Worm (Caenorhabditis elegans) whole organism, L1 larva: ENCODE results near the gene T13C5.2.

ENCODE experiments used
- C04F5.9 ChIP-seq: sonication (generic microtip); optimal IDR thresholded peaks from 2 replicates; lab custom pipeline; 2016; ENCODE audit warnings: missing genetic modification characterization, missing compliant biosample characterization
- C16A3.4 ChIP-seq: fragments of 150-350 bp; optimal IDR thresholded peaks from 2 replicates; lab custom pipeline; 2014; ENCODE audit warnings: missing biosample characterization, missing genetic modification characterization
- C34B4.2 ChIP-seq: sonication (generic microtip); optimal IDR thresholded peaks from 2 replicates; lab custom pipeline; 2017; ENCODE audit warnings: mild to moderate bottlenecking, missing genetic modification characterization, missing compliant biosample characterization
- aly-2 ChIP-seq: fragments of 150-350 bp; optimal IDR thresholded peaks from 2 replicates; lab custom pipeline; 2014; ENCODE audit warnings: missing biosample characterization, missing genetic modification characterization
- blmp-1 ChIP-seq: fragments of 150-350 bp; optimal IDR thresholded peaks from 2 replicates; lab custom pipeline; 2014; ENCODE audit warnings: missing biosample characterization, missing genetic modification characterization
- ceh-8 ChIP-seq: fragments of 200-800 bp; sonication (Bioruptor generic); optimal IDR thresholded peaks from 2 replicates; lab custom pipeline; 2018; ENCODE audit warnings: mild to moderate bottlenecking, missing genetic modification characterization, moderate library complexity, missing compliant biosample characterization
- ceh-82 ChIP-seq, 3 experiments: fragments of 150-350 bp in 1 of 3; sonication (generic microtip) in 2 of 3; optimal IDR thresholded peaks; 2 replicates each; lab custom pipeline; 2014 to 2017; ENCODE audit warnings: missing biosample characterization in 3 of 3, missing genetic modification characterization in 3 of 3
- ceh-88 ChIP-seq: fragments of 200-800 bp; sonication (Bioruptor generic); IDR thresholded peaks from 2 replicates; pipeline ENCODE4 v1.3.6; 2022; ENCODE audit warnings: missing genetic modification characterization, missing compliant biosample characterization
- ceh-90 ChIP-seq: sonication (generic microtip); optimal IDR thresholded peaks from 2 replicates; lab custom pipeline; 2016; ENCODE audit warnings: missing genetic modification characterization, missing compliant biosample characterization
- ces-1 ChIP-seq: fragments of 150-350 bp; optimal IDR thresholded peaks from 2 replicates; lab custom pipeline; 2014; ENCODE audit warnings: missing biosample characterization, missing genetic modification reagents, missing genetic modification characterization
- dpl-1 ChIP-seq, 3 experiments: fragments of 150-350 bp in 2 of 3; sonication (generic microtip) in 1 of 3; optimal IDR thresholded peaks; 2 replicates each; lab custom pipeline; 2014 to 2017; ENCODE audit warnings: missing biosample characterization in 3 of 3, missing genetic modification characterization in 3 of 3, missing genetic modification reagents in 3 of 3
- efl-1 ChIP-seq, 4 experiments: fragments of 150-350 bp; optimal IDR thresholded peaks in 3 of 4; peaks in 1 of 4; 1 replicate in 1 of 4; 2 replicates in 3 of 4; lab custom pipeline; 2014; ENCODE audit warnings: missing biosample characterization in 2 of 4, missing genetic modification characterization in 2 of 4, missing genetic modification reagents in 2 of 4
- efl-3 ChIP-seq: fragments of 200-800 bp; sonication (Bioruptor generic); optimal IDR thresholded peaks from 2 replicates; lab custom pipeline; 2018; ENCODE audit warnings: mild to moderate bottlenecking, missing genetic modification characterization, missing compliant biosample characterization
- egl-27 ChIP-seq, 2 experiments: fragments of 150-350 bp in 1 of 2; sonication (generic microtip); optimal IDR thresholded peaks; 3 replicates each; lab custom pipeline; 2017 to 2018; ENCODE audit warnings: missing biosample characterization in 2 of 2, missing genetic modification characterization in 2 of 2, missing genetic modification reagents in 2 of 2
- elt-2 ChIP-seq: sonication (generic microtip); optimal IDR thresholded peaks from 2 replicates; lab custom pipeline; 2016; ENCODE audit warnings: missing genetic modification characterization, mild to moderate bottlenecking, inconsistent platforms, missing compliant biosample characterization, missing genetic modification reagents
- elt-3 ChIP-seq, 6 experiments: fragments of 150-350 bp in 1 of 6; sonication (generic microtip); optimal IDR thresholded peaks; 2 replicates each; lab custom pipeline; 2017 to 2018; ENCODE audit warnings: missing biosample characterization in 6 of 6, missing genetic modification characterization in 6 of 6, inconsistent platforms in 1 of 6
- fkh-10 ChIP-seq: sonication (generic microtip); optimal IDR thresholded peaks from 2 replicates; lab custom pipeline; 2017; ENCODE audit warnings: missing biosample characterization, missing genetic modification reagents, missing genetic modification characterization
- fkh-8 ChIP-seq: sonication (generic microtip); optimal IDR thresholded peaks from 2 replicates; lab custom pipeline; 2016; ENCODE audit warnings: mild to moderate bottlenecking, missing genetic modification characterization, missing compliant biosample characterization
- fos-1 ChIP-seq: fragments of 150-350 bp; optimal IDR thresholded peaks from 2 replicates; lab custom pipeline; 2014; ENCODE audit warnings: missing biosample characterization, missing genetic modification characterization
- grh-1 ChIP-seq: fragments of 200-800 bp; sonication (Bioruptor generic); IDR thresholded peaks from 2 replicates; pipeline ENCODE4 v1.3.6; 2022; ENCODE audit warnings: missing genetic modification reagents, missing genetic modification characterization, missing compliant biosample characterization
- hpl-2 ChIP-seq: fragments of 150-350 bp; optimal IDR thresholded peaks from 2 replicates; lab custom pipeline; 2014; ENCODE audit warnings: missing biosample characterization, missing genetic modification reagents, missing genetic modification characterization
- isw-1 ChIP-seq: fragments of 200-800 bp; sonication (Bioruptor generic); IDR thresholded peaks from 2 replicates; pipeline ENCODE4 v1.3.6; 2022; ENCODE audit warnings: missing genetic modification characterization, missing compliant biosample characterization
- lin-13 ChIP-seq: fragments of 150-350 bp; optimal IDR thresholded peaks from 2 replicates; lab custom pipeline; 2014; ENCODE audit warnings: missing biosample characterization, missing genetic modification reagents, missing genetic modification characterization
- lin-15B ChIP-seq: fragments of 150-350 bp; sonication (generic microtip); optimal IDR thresholded peaks from 3 replicates; lab custom pipeline; 2014; ENCODE audit warnings: missing biosample characterization, missing genetic modification characterization
- lin-39 ChIP-seq: fragments of 150-350 bp; optimal IDR thresholded peaks from 2 replicates; lab custom pipeline; 2014; ENCODE audit warnings: missing biosample characterization, missing genetic modification reagents, missing genetic modification characterization
- lir-3 ChIP-seq: sonication (generic microtip); optimal IDR thresholded peaks from 2 replicates; lab custom pipeline; 2016; ENCODE audit warnings: mild to moderate bottlenecking, missing genetic modification characterization, moderate library complexity, missing compliant biosample characterization; ENCODE audit not compliant: poor library complexity
- lsy-2 ChIP-seq, 2 experiments: fragments of 150-350 bp; optimal IDR thresholded peaks; 2 replicates each; lab custom pipeline; 2014; ENCODE audit warnings: missing biosample characterization in 2 of 2, missing genetic modification characterization in 2 of 2
- mab-9 ChIP-seq: fragments of 200-800 bp; sonication (Bioruptor generic); IDR thresholded peaks from 2 replicates; pipeline ENCODE4 v1.3.6; 2022; ENCODE audit warnings: missing genetic modification reagents, missing genetic modification characterization, missing compliant biosample characterization
- mef-2 ChIP-seq: fragments of 150-350 bp; optimal IDR thresholded peaks from 2 replicates; lab custom pipeline; 2014; ENCODE audit warnings: missing biosample characterization, missing genetic modification characterization
- mep-1 ChIP-seq: fragments of 150-350 bp; optimal IDR thresholded peaks from 2 replicates; lab custom pipeline; 2014; ENCODE audit warnings: missing biosample characterization, missing genetic modification characterization
- nhr-12 ChIP-seq: sonication (generic microtip); optimal IDR thresholded peaks from 2 replicates; lab custom pipeline; 2017; ENCODE audit warnings: missing biosample characterization, missing genetic modification characterization
- nhr-19 ChIP-seq: fragments of 200-800 bp; sonication (Bioruptor generic); conservative IDR thresholded peaks from 2 replicates; pipeline ENCODE4 v1.3.6; 2022; ENCODE audit warnings: missing genetic modification characterization, missing compliant biosample characterization
- nhr-28 ChIP-seq: fragments of 150-350 bp; optimal IDR thresholded peaks from 2 replicates; lab custom pipeline; 2014; ENCODE audit warnings: missing biosample characterization, missing genetic modification characterization
- nhr-47 ChIP-seq: sonication (generic microtip); optimal IDR thresholded peaks from 2 replicates; lab custom pipeline; 2016; ENCODE audit warnings: mild to moderate bottlenecking, missing genetic modification characterization, moderate library complexity, missing compliant biosample characterization
- nhr-71 ChIP-seq: sonication (generic microtip); optimal IDR thresholded peaks from 2 replicates; lab custom pipeline; 2016; ENCODE audit warnings: mild to moderate bottlenecking, missing genetic modification characterization, moderate library complexity, missing compliant biosample characterization
- nhr-76 ChIP-seq: sonication (generic microtip); optimal IDR thresholded peaks from 2 replicates; lab custom pipeline; 2017; ENCODE audit warnings: missing biosample characterization, missing genetic modification characterization
- nhr-77 ChIP-seq: fragments of 150-350 bp; optimal IDR thresholded peaks from 2 replicates; lab custom pipeline; 2014; ENCODE audit warnings: missing biosample characterization, missing genetic modification characterization
- nhr-85 ChIP-seq: sonication (generic microtip); peaks from one replicate; lab custom pipeline; 2016; ENCODE audit warnings: missing genetic modification characterization, inconsistent platforms, missing compliant biosample characterization
- nhr-90 ChIP-seq: sonication (generic microtip); optimal IDR thresholded peaks from 2 replicates; lab custom pipeline; 2016; ENCODE audit warnings: mild to moderate bottlenecking, missing genetic modification characterization, missing compliant biosample characterization; ENCODE audit not compliant: poor library complexity
- pax-3 ChIP-seq: fragments of 200-800 bp; sonication (Bioruptor generic); optimal IDR thresholded peaks from 2 replicates; lab custom pipeline; 2018; ENCODE audit warnings: mild to moderate bottlenecking, missing genetic modification characterization, moderate library complexity, missing compliant biosample characterization
- pqm-1 ChIP-seq: sonication (generic microtip); optimal IDR thresholded peaks from 3 replicates; lab custom pipeline; 2017; ENCODE audit warnings: missing biosample characterization, missing genetic modification characterization
- skn-1 ChIP-seq: fragments of 150-350 bp; optimal IDR thresholded peaks from 2 replicates; lab custom pipeline; 2014; ENCODE audit warnings: missing biosample characterization, missing genetic modification characterization
- sup-37 ChIP-seq: fragments of 200-800 bp; sonication (Bioruptor generic); optimal IDR thresholded peaks from 2 replicates; lab custom pipeline; 2018; ENCODE audit warnings: mild to moderate bottlenecking, missing genetic modification characterization, missing compliant biosample characterization
- swsn-7 ChIP-seq: sonication (generic microtip); optimal IDR thresholded peaks from 2 replicates; lab custom pipeline; 2016; ENCODE audit warnings: missing genetic modification characterization, missing compliant biosample characterization
- tbx-2 ChIP-seq: sonication (generic microtip); optimal IDR thresholded peaks from 2 replicates; lab custom pipeline; 2016; ENCODE audit warnings: missing genetic modification characterization, missing compliant biosample characterization
- unc-130 ChIP-seq: fragments of 150-350 bp; optimal IDR thresholded peaks from 2 replicates; lab custom pipeline; 2017; ENCODE audit warnings: missing biosample characterization, missing genetic modification characterization, inconsistent platforms
- unc-30 ChIP-seq: sonication (generic microtip); optimal IDR thresholded peaks from 2 replicates; lab custom pipeline; 2017; ENCODE audit warnings: missing biosample characterization, missing genetic modification characterization
- unc-62 ChIP-seq: fragments of 150-350 bp; optimal IDR thresholded peaks from 2 replicates; lab custom pipeline; 2014; ENCODE audit warnings: missing biosample characterization, missing genetic modification reagents, missing genetic modification characterization
- unc-86 ChIP-seq: sonication (generic microtip); optimal IDR thresholded peaks from 2 replicates; lab custom pipeline; 2016; ENCODE audit warnings: missing genetic modification characterization, missing compliant biosample characterization
- xbp-1 ChIP-seq: sonication (generic microtip); optimal IDR thresholded peaks from 2 replicates; lab custom pipeline; 2016; ENCODE audit warnings: missing genetic modification characterization, missing compliant biosample characterization
- zip-4 ChIP-seq: fragments of 200-800 bp; sonication (Bioruptor generic); optimal IDR thresholded peaks from 2 replicates; lab custom pipeline; 2018; ENCODE audit warnings: mild to moderate bottlenecking, missing genetic modification characterization, moderate library complexity, missing compliant biosample characterization
- ztf-11 ChIP-seq, 2 experiments: sonication (generic microtip); optimal IDR thresholded peaks; 2 replicates each; lab custom pipeline; 2016 to 2017; ENCODE audit warnings: missing genetic modification characterization in 2 of 2, missing biosample characterization in 1 of 2, missing compliant biosample characterization in 1 of 2
- ztf-4 ChIP-seq: fragments of 150-350 bp; optimal IDR thresholded peaks from 2 replicates; lab custom pipeline; 2014; ENCODE audit warnings: missing biosample characterization, missing genetic modification characterization

T13C5.2 gene

ce11 chrX:6219892-6220291, 35.1 kb downstream of the T13C5.2 start (continued):
- TF ChIP-seq ceh-82 (tag; optimal IDR thresholded peaks at IDR 0.05; lab: Kevin White, UChicago) (peak; percentile 24 to 55 (median 31)), elt-2 (tag; lab: Kevin White, UChicago) (no peak), fkh-8 (peak; percentile 46), blmp-1 (no peak), efl-1 (optimal IDR thresholded peaks at IDR 0.05; lab: Kevin White, UChicago) (peak in 1 of 2 experiments; percentile 14), efl-1 (GFP tag; optimal IDR thresholded peaks at IDR 0.05 in 1 of 2; lab: Kevin White, UChicago) (peak in 1 of 2 experiments; percentile 91), nhr-76 (tag; lab: Kevin White, UChicago) (no peak), skn-1 (peak; percentile 23), ces-1 (GFP tag; lab: Kevin White, UChicago) (no peak), ceh-88 (peak; percentile 42; the same call in 1 of the 2 replicates), aly-2 (tag; lab: Kevin White, UChicago) (no peak), xbp-1 (tag; lab: Kevin White, UChicago) (peak; percentile 64), nhr-19 (peak; percentile 72), C04F5.9 (tag; lab: Kevin White, UChicago) (no peak), pqm-1 (tag; lab: Kevin White, UChicago) (no peak), ceh-90 (tag; lab: Kevin White, UChicago) (no peak), nhr-28 (tag; lab: Kevin White, UChicago) (no peak), C34B4.2 (tag; lab: Kevin White, UChicago) (no peak), ceh-8 (GFP tag; lab: Kevin White, UChicago) (no peak), nhr-47 (peak; percentile 75), unc-62 (no peak), hpl-2 (GFP tag; lab: Kevin White, UChicago) (no peak), ztf-4 (tag; lab: Kevin White, UChicago) (no peak), mef-2 (tag; lab: Kevin White, UChicago) (no peak), lin-15B (tag; lab: Kevin White, UChicago) (no peak), fkh-10 (GFP tag; lab: Kevin White, UChicago) (no peak), lsy-2 (tag; optimal IDR thresholded peaks at IDR 0.05; lab: Kevin White, UChicago) (peak in 1 of 2 experiments; percentile 48), unc-86 (tag; lab: Kevin White, UChicago) (peak; percentile 45), fos-1 (tag; lab: Kevin White, UChicago) (peak; percentile 27), nhr-77 (tag; lab: Kevin White, UChicago) (peak; percentile 14), lin-13 (GFP tag; lab: Kevin White, UChicago) (no peak), ztf-11 (tag; optimal IDR thresholded peaks at IDR 0.05; lab: Kevin White, UChicago) (no peak), unc-30 (tag; lab: Kevin White, UChicago) (no peak), nhr-71 (tag; lab: Kevin White, UChicago) (peak; percentile 72), sup-37 (GFP tag; lab: Kevin White, UChicago) (no peak), nhr-85 (peak; percentile 74), unc-130 (tag; lab: Kevin White, UChicago) (no peak), zip-4 (no peak), dpl-1 (GFP tag; optimal IDR thresholded peaks at IDR 0.05; lab: Kevin White, UChicago) (no peak), elt-3 (tag; optimal IDR thresholded peaks at IDR 0.05; lab: Kevin White, UChicago) (peak in 1 of 6 experiments; percentile 58), nhr-90 (peak; percentile 67), mep-1 (tag; lab: Kevin White, UChicago) (peak; percentile 56), pax-3 (no peak), swsn-7 (tag; lab: Kevin White, UChicago) (peak; percentile 50), tbx-2 (tag; lab: Kevin White, UChicago) (peak; percentile 55), lin-39 (tag; lab: Kevin White, UChicago) (no peak), nhr-12 (tag; lab: Kevin White, UChicago) (no peak), C16A3.4 (tag; lab: Kevin White, UChicago) (peak; percentile 69), grh-1 (GFP tag; lab: Robert Waterston, UW) (no peak), isw-1 (GFP tag; lab: Robert Waterston, UW) (no peak), efl-3 (GFP tag; lab: Kevin White, UChicago) (no peak), mab-9 (no peak), lir-3 (peak; percentile 23), egl-27 (tag; optimal IDR thresholded peaks at IDR 0.05; lab: Kevin White, UChicago) (no peak)
